Fruit fly (Drosophila melanogaster) whole organism, embryonic: ENCODE data around the gene fwe.
A peak's percentile ranks its signal among the peaks of the same experiment; 100 is the strongest.

Experiments used
- Aef1 ChIP-seq: fragments of 200-800 bp; sonication (Bioruptor generic); IDR thresholded peaks from 3 replicates; pipeline ENCODE4 v1.3.6; 2022; ENCODE audit warnings: missing biosample characterization, missing genetic modification characterization
- CG10431 ChIP-seq: fragments of 200-800 bp; sonication (Bioruptor generic); optimal IDR thresholded peaks from 3 replicates; lab custom pipeline; 2018; ENCODE audit warnings: missing biosample characterization, mild to moderate bottlenecking, missing genetic modification characterization
- CG10462 ChIP-seq: fragments of 200-800 bp; sonication (Bioruptor generic); optimal IDR thresholded peaks from 2 replicates; lab custom pipeline; 2016; ENCODE audit warnings: missing biosample characterization, missing genetic modification characterization
- CG11504 ChIP-seq: fragments of 200-800 bp; sonication (Bioruptor generic); optimal IDR thresholded peaks from 3 replicates; lab custom pipeline; 2019; ENCODE audit warnings: missing biosample characterization, mild to moderate bottlenecking, missing genetic modification characterization, moderate library complexity
- CG11560 ChIP-seq: fragments of 200-800 bp; sonication (Bioruptor generic); IDR thresholded peaks from 3 replicates; pipeline ENCODE4 v1.3.6; 2022; ENCODE audit warnings: missing biosample characterization, missing genetic modification characterization
- CG11695 ChIP-seq: fragments of 200-800 bp; sonication (Bioruptor generic); IDR thresholded peaks from 3 replicates; pipeline ENCODE4 v1.3.6; 2022; ENCODE audit warnings: missing biosample characterization, missing genetic modification characterization
- CG15601 ChIP-seq: fragments of 200-800 bp; sonication (Bioruptor generic); optimal IDR thresholded peaks from 3 replicates; lab custom pipeline; 2019; ENCODE audit warnings: missing biosample characterization, mild to moderate bottlenecking, missing genetic modification characterization, moderate library complexity
- CG15696 ChIP-seq: fragments of 200-800 bp; sonication (Bioruptor generic); optimal IDR thresholded peaks from 2 replicates; lab custom pipeline; 2019; ENCODE audit warnings: missing biosample characterization, mild to moderate bottlenecking, missing genetic modification characterization, moderate library complexity
- CG16815 ChIP-seq: fragments of 200-800 bp; sonication (Bioruptor generic); optimal IDR thresholded peaks from 3 replicates; lab custom pipeline; 2017; ENCODE audit warnings: missing biosample characterization, mild to moderate bottlenecking, missing genetic modification characterization
- CG17829 ChIP-seq: fragments of 200-800 bp; optimal IDR thresholded peaks from 2 replicates; lab custom pipeline; 2019; ENCODE audit warnings: missing biosample characterization, mild to moderate bottlenecking, missing genetic modification characterization, moderate library complexity
- CG30403 ChIP-seq: fragments of 200-800 bp; sonication (Bioruptor generic); optimal IDR thresholded peaks from 3 replicates; lab custom pipeline; 2016; ENCODE audit warnings: missing biosample characterization, missing genetic modification characterization
- CG34224 ChIP-seq: fragments of 200-800 bp; sonication (Bioruptor generic); IDR thresholded peaks from 3 replicates; pipeline ENCODE4 v1.3.6; 2022; ENCODE audit warnings: missing biosample characterization, missing genetic modification characterization; ENCODE audit not compliant: partially characterized antibody
- CG34376 ChIP-seq: fragments of 200-800 bp; sonication (Bioruptor generic); optimal IDR thresholded peaks from 2 replicates; lab custom pipeline; 2018; ENCODE audit warnings: missing biosample characterization, mild to moderate bottlenecking, missing genetic modification characterization
- CG4424 ChIP-seq: fragments of 200-800 bp; sonication (Bioruptor generic); optimal IDR thresholded peaks from 3 replicates; lab custom pipeline; 2016; ENCODE audit warnings: missing biosample characterization, missing genetic modification characterization
- CG7271 ChIP-seq: fragments of 200-800 bp; sonication (Bioruptor generic); optimal IDR thresholded peaks from 2 replicates; lab custom pipeline; 2018; ENCODE audit warnings: missing biosample characterization, mild to moderate bottlenecking, missing genetic modification characterization, moderate library complexity
- CG7987 ChIP-seq: fragments of 200-800 bp; sonication (Bioruptor generic); optimal IDR thresholded peaks from 2 replicates; lab custom pipeline; 2018; ENCODE audit warnings: missing biosample characterization, mild to moderate bottlenecking, missing genetic modification characterization, moderate library complexity
- CoRest ChIP-seq: fragments of 200-800 bp; sonication (Bioruptor generic); optimal IDR thresholded peaks from 3 replicates; lab custom pipeline; 2018; ENCODE audit warnings: missing biosample characterization, mild to moderate bottlenecking, missing genetic modification characterization, moderate library complexity
- CrebB ChIP-seq: fragments of 200-800 bp; sonication (Bioruptor generic); optimal IDR thresholded peaks from 3 replicates; lab custom pipeline; 2018; ENCODE audit warnings: missing biosample characterization, mild to moderate bottlenecking, missing genetic modification characterization
- Dbx ChIP-seq: fragments of 200-800 bp; sonication (Bioruptor generic); IDR thresholded peaks from 3 replicates; pipeline ENCODE4 v1.3.6; 2022; ENCODE audit warnings: missing biosample characterization, missing genetic modification characterization
- Dp ChIP-seq: fragments of 200-800 bp; sonication (Bioruptor generic); optimal IDR thresholded peaks from 2 replicates; lab custom pipeline; 2018; ENCODE audit warnings: missing biosample characterization, mild to moderate bottlenecking, missing genetic modification characterization, moderate library complexity
- Drgx ChIP-seq: fragments of 200-800 bp; sonication (Bioruptor generic); IDR thresholded peaks from 2 replicates; pipeline ENCODE4 v1.3.6; 2022; ENCODE audit warnings: missing biosample characterization, missing genetic modification characterization
- Hmr ChIP-seq: fragments of 200-800 bp; sonication (Bioruptor generic); optimal IDR thresholded peaks from 3 replicates; lab custom pipeline; 2017; ENCODE audit warnings: mild to moderate bottlenecking, missing biosample characterization, missing genetic modification reagents, missing genetic modification characterization
- Hr39 ChIP-seq: fragments of >200 bp; optimal IDR thresholded peaks from 2 replicates; lab custom pipeline; 2017
- Hr78 ChIP-seq, 2 experiments: fragments of 200-800 bp in 1 of 2; fragments of >200 bp in 1 of 2; sonication (Bioruptor generic) in 1 of 2; optimal IDR thresholded peaks; 2 replicates each; lab custom pipeline; 2017 to 2019; ENCODE audit warnings: missing biosample characterization in 2 of 2, missing genetic modification characterization in 2 of 2, mild to moderate bottlenecking in 1 of 2, moderate library complexity in 1 of 2
- Lpt ChIP-seq: fragments of >200 bp; optimal IDR thresholded peaks from 2 replicates; lab custom pipeline; 2018; ENCODE audit warnings: missing biosample characterization, missing genetic modification characterization
- MTF-1 ChIP-seq: fragments of 200-800 bp; sonication (Bioruptor generic); optimal IDR thresholded peaks from 2 replicates; lab custom pipeline; 2018; ENCODE audit warnings: missing biosample characterization, mild to moderate bottlenecking, missing genetic modification characterization, borderline replicate concordance
- Mad ChIP-seq: fragments of 200-800 bp; sonication (Bioruptor generic); optimal IDR thresholded peaks from 2 replicates; lab custom pipeline; 2016; ENCODE audit warnings: missing biosample characterization, missing genetic modification characterization
- Oli ChIP-seq: fragments of 200-800 bp; sonication (Bioruptor generic); optimal IDR thresholded peaks from 2 replicates; lab custom pipeline; 2018; ENCODE audit warnings: missing biosample characterization, mild to moderate bottlenecking, missing genetic modification characterization, moderate library complexity
- Trl ChIP-seq, 3 experiments: fragments of >200 bp in 2 of 3; fragments of 200-800 bp in 1 of 3; sonication (Bioruptor generic) in 1 of 3; optimal IDR thresholded peaks; 2 replicates in 1 of 3; 3 replicates in 2 of 3; lab custom pipeline; 2016 to 2017; ENCODE audit warnings: missing biosample characterization in 1 of 3, missing genetic modification characterization in 1 of 3
- ase ChIP-seq: fragments of 200-800 bp; sonication (Bioruptor generic); IDR thresholded peaks from 3 replicates; pipeline ENCODE4 v1.3.6; 2022; ENCODE audit warnings: missing biosample characterization, missing genetic modification characterization
- bbx ChIP-seq: fragments of 200-800 bp; sonication (Bioruptor generic); IDR thresholded peaks from 2 replicates; pipeline ENCODE4 v1.3.6; 2022; ENCODE audit warnings: missing biosample characterization, missing genetic modification characterization; ENCODE audit not compliant: partially characterized antibody
- br ChIP-seq: fragments of >200 bp; optimal IDR thresholded peaks from 2 replicates; lab custom pipeline; 2017
- chinmo ChIP-seq: fragments of 200-800 bp; sonication (Bioruptor generic); IDR thresholded peaks from 4 replicates; pipeline ENCODE4 v1.3.6; 2022; ENCODE audit warnings: missing biosample characterization, missing genetic modification characterization; ENCODE audit not compliant: partially characterized antibody
- chm ChIP-seq: fragments of 200-800 bp; sonication (Bioruptor generic); IDR thresholded peaks from 2 replicates; pipeline ENCODE4 v1.3.6; 2022; ENCODE audit warnings: missing biosample characterization, missing genetic modification characterization
- crol ChIP-seq: fragments of 200-800 bp; sonication (Bioruptor generic); IDR thresholded peaks from 2 replicates; pipeline ENCODE4 v1.3.6; 2022; ENCODE audit warnings: missing biosample characterization, missing genetic modification characterization
- disco-r ChIP-seq: fragments of 200-800 bp; sonication (Bioruptor generic); optimal IDR thresholded peaks from 2 replicates; lab custom pipeline; 2016; ENCODE audit warnings: missing biosample characterization, missing genetic modification characterization
- ewg ChIP-seq: fragments of 200-800 bp; sonication (Bioruptor generic); optimal IDR thresholded peaks from 3 replicates; lab custom pipeline; 2017; ENCODE audit warnings: mild to moderate bottlenecking, missing biosample characterization, missing genetic modification reagents, missing genetic modification characterization
- eyg ChIP-seq: fragments of 200-800 bp; sonication (Bioruptor generic); optimal IDR thresholded peaks from 3 replicates; lab custom pipeline; 2016; ENCODE audit warnings: missing biosample characterization, missing genetic modification characterization
- ftz-f1 ChIP-seq: fragments of 200-800 bp; sonication (Bioruptor generic); optimal IDR thresholded peaks from 2 replicates; lab custom pipeline; 2016; ENCODE audit warnings: missing biosample characterization, missing genetic modification characterization
- grn ChIP-seq: fragments of 200-800 bp; sonication (Bioruptor generic); optimal IDR thresholded peaks from 3 replicates; lab custom pipeline; 2017; ENCODE audit warnings: missing biosample characterization, missing genetic modification characterization
- kah ChIP-seq: fragments of 200-800 bp; sonication (Bioruptor generic); optimal IDR thresholded peaks from 2 replicates; lab custom pipeline; 2018; ENCODE audit warnings: missing biosample characterization, mild to moderate bottlenecking, missing genetic modification characterization
- klu ChIP-seq: fragments of 200-800 bp; sonication (Bioruptor generic); IDR thresholded peaks from 2 replicates; pipeline ENCODE4 v1.3.6; 2022; ENCODE audit warnings: missing biosample characterization, missing genetic modification characterization
- lilli ChIP-seq: fragments of 200-800 bp; sonication (Bioruptor generic); optimal IDR thresholded peaks from 3 replicates; lab custom pipeline; 2016; ENCODE audit warnings: missing biosample characterization, missing genetic modification characterization
- p53 ChIP-seq: fragments of 200-800 bp; sonication (Bioruptor generic); optimal IDR thresholded peaks from 2 replicates; lab custom pipeline; 2016; ENCODE audit warnings: missing biosample characterization, missing genetic modification characterization
- repo ChIP-seq: fragments of 200-800 bp; sonication (Bioruptor generic); optimal IDR thresholded peaks from 2 replicates; lab custom pipeline; 2016; ENCODE audit warnings: missing biosample characterization, missing genetic modification characterization
- sens ChIP-seq: fragments of 200-800 bp; sonication (Bioruptor generic); peaks from one replicate; lab custom pipeline; 2016; ENCODE audit warnings: missing biosample characterization, missing genetic modification characterization
- tin ChIP-seq: fragments of 200-800 bp; sonication (Bioruptor generic); optimal IDR thresholded peaks from 3 replicates; lab custom pipeline; 2016; ENCODE audit warnings: missing biosample characterization, missing genetic modification characterization
- tx ChIP-seq: fragments of 200-800 bp; sonication (Bioruptor generic); optimal IDR thresholded peaks from 2 replicates; lab custom pipeline; 2016; ENCODE audit warnings: missing biosample characterization, missing genetic modification characterization
- vnd ChIP-seq: fragments of 200-800 bp; sonication (Bioruptor generic); IDR thresholded peaks from 3 replicates; pipeline ENCODE4 v1.3.6; 2022; ENCODE audit warnings: missing biosample characterization, missing genetic modification characterization; ENCODE audit not compliant: partially characterized antibody
- wor ChIP-seq: fragments of 200-800 bp; sonication (Bioruptor generic); IDR thresholded peaks from 2 replicates; pipeline ENCODE4 v1.3.6; 2022; ENCODE audit warnings: missing biosample characterization, missing genetic modification characterization
- zen ChIP-seq: fragments of 200-800 bp; sonication (Bioruptor generic); optimal IDR thresholded peaks from 3 replicates; lab custom pipeline; 2018; ENCODE audit warnings: missing biosample characterization, mild to moderate bottlenecking, missing genetic modification characterization, moderate library complexity

The fwe gene

dm6 chr3L:15834877-15835555 lies 18.8 kb upstream of the fwe start, which contains the start of gene CG18081 (continued):
- no peak for TF ChIP-seq Hmr
- TF ChIP-seq disco-r (GFP tag; lab: Kevin White, UChicago): no peak
- TF ChIP-seq grn: no peak
- TF ChIP-seq CG34224 (GFP tag; lab: Robert Waterston, UW): 0 out of 3 replicates have a peak, but pooled peaks have one; percentile 32
- TF ChIP-seq klu (GFP tag; lab: Robert Waterston, UW): no peak
- TF ChIP-seq CG17829: peak; percentile 20
- no peak for TF ChIP-seq ewg (GFP tag; lab: Kevin White, UChicago)
- peak; percentile 43 for TF ChIP-seq CoRest (tag; lab: Kevin White, UChicago)
- TF ChIP-seq kah (GFP tag; lab: Kevin White, UChicago): no peak
- no peak for TF ChIP-seq Trl (optimal IDR thresholded peaks at IDR 0.05; lab: Kevin White, UChicago)
- TF ChIP-seq Trl (GFP tag; optimal IDR thresholded peaks at IDR 0.05; lab: Kevin White, UChicago): no peak
- no peak for TF ChIP-seq CG15601 (tag; lab: Kevin White, UChicago)
- TF ChIP-seq crol: no peak
- TF ChIP-seq br (lab: Kevin White, UChicago): no peak
- no peak for TF ChIP-seq bbx (GFP tag; lab: Robert Waterston, UW)
- TF ChIP-seq CG7987 (GFP tag; lab: Kevin White, UChicago): no peak
- TF ChIP-seq Oli (tag; lab: Kevin White, UChicago): no peak
- no peak for TF ChIP-seq Dbx (GFP tag; lab: Robert Waterston, UW)
- TF ChIP-seq CG10462 (GFP tag; lab: Kevin White, UChicago): peak; percentile 20
- no peak for TF ChIP-seq CG4424 (GFP tag; lab: Kevin White, UChicago)
- TF ChIP-seq wor: no peak
- peak; percentile 32 for TF ChIP-seq sens (GFP tag; lab: Kevin White, UChicago)
- TF ChIP-seq lilli (GFP tag; lab: Kevin White, UChicago): no peak
- TF ChIP-seq CG7271 (tag; lab: Kevin White, UChicago): no peak
- no peak for TF ChIP-seq ftz-f1 (GFP tag; lab: Kevin White, UChicago)
- no peak for TF ChIP-seq CrebB (tag; lab: Kevin White, UChicago)
- TF ChIP-seq Aef1 (GFP tag; lab: Robert Waterston, UW): no peak
- no peak for TF ChIP-seq CG30403 (GFP tag; lab: Kevin White, UChicago)
- no peak for TF ChIP-seq CG11695 (GFP tag; lab: Robert Waterston, UW)
- TF ChIP-seq vnd (GFP tag; lab: Robert Waterston, UW): no peak
- TF ChIP-seq CG15696 (tag; lab: Kevin White, UChicago): no peak
- no peak for TF ChIP-seq repo (GFP tag; lab: Kevin White, UChicago)
- TF ChIP-seq p53 (GFP tag; lab: Kevin White, UChicago): no peak
- TF ChIP-seq eyg (GFP tag; lab: Kevin White, UChicago): no peak
- TF ChIP-seq CG11504 (tag; lab: Kevin White, UChicago): peak; percentile 35
- no peak for TF ChIP-seq Mad (GFP tag; lab: Kevin White, UChicago)
- no peak for TF ChIP-seq CG11560
- no peak for TF ChIP-seq tin
- no peak for TF ChIP-seq CG34376
- no peak for TF ChIP-seq Drgx (GFP tag; lab: Robert Waterston, UW)
- TF ChIP-seq CG10431: no peak
- TF ChIP-seq Lpt: no peak
- no peak for TF ChIP-seq Hr39
- TF ChIP-seq Dp (GFP tag; lab: Kevin White, UChicago): peak; percentile 31
- no peak for TF ChIP-seq MTF-1 (GFP tag; lab: Kevin White, UChicago)
- no peak for TF ChIP-seq CG16815 (GFP tag; lab: Kevin White, UChicago)
- peak; percentile 23 for TF ChIP-seq zen (tag; lab: Kevin White, UChicago)
- TF ChIP-seq Hr78 (GFP tag; optimal IDR thresholded peaks at IDR 0.05; lab: Kevin White, UChicago): no peak
- TF ChIP-seq chinmo (GFP tag; lab: Robert Waterston, UW): no peak
- no peak for TF ChIP-seq chm (GFP tag; lab: Robert Waterston, UW)
- no peak for TF ChIP-seq tx (GFP tag; lab: Kevin White, UChicago)
- no peak for TF ChIP-seq ase
